Worm (Caenorhabditis elegans) whole organism, mixed stage, embryonic: ENCODE results near the gene dpf-4.

Experiments
- blmp-1 ChIP-seq: fragments of 150-350 bp; optimal IDR thresholded peaks from 2 replicates; lab custom pipeline; 2014; ENCODE audit warnings: missing biosample characterization, missing genetic modification characterization
- ceh-43 ChIP-seq: fragments of 200-800 bp; sonication (Bioruptor generic); optimal IDR thresholded peaks from 2 replicates; lab custom pipeline; 2018; ENCODE audit warnings: mild to moderate bottlenecking, missing genetic modification characterization, moderate library complexity, missing compliant biosample characterization
- ceh-83 ChIP-seq: fragments of 200-800 bp; sonication (Bioruptor generic); optimal IDR thresholded peaks from 2 replicates; lab custom pipeline; 2018; ENCODE audit warnings: mild to moderate bottlenecking, missing genetic modification characterization, missing compliant biosample characterization
- ces-1 ChIP-seq: fragments of 150-350 bp; optimal IDR thresholded peaks from 2 replicates; lab custom pipeline; 2014; ENCODE audit warnings: missing biosample characterization, missing genetic modification reagents, missing genetic modification characterization
- elt-1 ChIP-seq: sonication (generic microtip); optimal IDR thresholded peaks from 2 replicates; lab custom pipeline; 2017; ENCODE audit warnings: missing genetic modification characterization, mild to moderate bottlenecking, missing compliant biosample characterization, antibody characterized with exemption, moderate library complexity, borderline replicate concordance; ENCODE audit not compliant: insufficient read depth
- elt-3 ChIP-seq: fragments of 150-350 bp; optimal IDR thresholded peaks from 2 replicates; lab custom pipeline; 2014; ENCODE audit warnings: missing biosample characterization, missing genetic modification characterization
- flh-1 ChIP-seq: fragments of 200-800 bp; sonication (Bioruptor generic); optimal IDR thresholded peaks from 2 replicates; lab custom pipeline; 2018; ENCODE audit warnings: mild to moderate bottlenecking, missing genetic modification characterization, moderate library complexity, missing compliant biosample characterization
- hlh-1 ChIP-seq: fragments of 150-350 bp; optimal IDR thresholded peaks from 2 replicates; lab custom pipeline; 2014; ENCODE audit warnings: missing biosample characterization, missing genetic modification reagents, missing genetic modification characterization
- lin-13 ChIP-seq: fragments of 150-350 bp; optimal IDR thresholded peaks from 2 replicates; lab custom pipeline; 2014; ENCODE audit warnings: missing biosample characterization, missing genetic modification characterization
- lsy-2 ChIP-seq: fragments of 150-350 bp; optimal IDR thresholded peaks from 2 replicates; lab custom pipeline; 2014; ENCODE audit warnings: missing biosample characterization, missing genetic modification characterization
- mab-5 ChIP-seq: fragments of 150-350 bp; optimal IDR thresholded peaks from 2 replicates; lab custom pipeline; 2014; ENCODE audit warnings: missing biosample characterization, missing genetic modification characterization
- mls-2 ChIP-seq: sonication (generic microtip); optimal IDR thresholded peaks from 2 replicates; lab custom pipeline; 2016; ENCODE audit warnings: mild to moderate bottlenecking, missing genetic modification characterization, moderate library complexity, missing compliant biosample characterization
- nhr-12 ChIP-seq: fragments of 150-350 bp; optimal IDR thresholded peaks from 2 replicates; lab custom pipeline; 2014; ENCODE audit warnings: missing biosample characterization, missing genetic modification characterization
- nhr-237 ChIP-seq: fragments of 150-350 bp; optimal IDR thresholded peaks from 2 replicates; lab custom pipeline; 2014; ENCODE audit warnings: missing biosample characterization, missing genetic modification characterization
- nhr-76 ChIP-seq: sonication (generic microtip); optimal IDR thresholded peaks from 2 replicates; lab custom pipeline; 2017; ENCODE audit warnings: missing biosample characterization, missing genetic modification characterization
- pha-4 ChIP-seq: fragments of 150-350 bp; optimal IDR thresholded peaks from 2 replicates; lab custom pipeline; 2018; ENCODE audit warnings: missing biosample characterization, missing genetic modification reagents, missing genetic modification characterization
- sem-2 ChIP-seq: fragments of 200-800 bp; sonication (Bioruptor generic); optimal IDR thresholded peaks from 2 replicates; lab custom pipeline; 2018; ENCODE audit warnings: mild to moderate bottlenecking, missing genetic modification characterization, missing compliant biosample characterization
- snpc-4 ChIP-seq: fragments of 150-350 bp; optimal IDR thresholded peaks from 2 replicates; lab custom pipeline; 2014; ENCODE audit warnings: missing biosample characterization, missing genetic modification characterization
- sptf-1 ChIP-seq: sonication (generic microtip); optimal IDR thresholded peaks from 2 replicates; lab custom pipeline; 2017; ENCODE audit warnings: mild to moderate bottlenecking, missing genetic modification characterization, moderate library complexity, missing compliant biosample characterization
- tbx-8 ChIP-seq: fragments of 200-800 bp; sonication (Bioruptor generic); optimal IDR thresholded peaks from 2 replicates; lab custom pipeline; 2018; ENCODE audit warnings: mild to moderate bottlenecking, missing genetic modification characterization, moderate library complexity, missing compliant biosample characterization
- unc-120 ChIP-seq: sonication (generic microtip); optimal IDR thresholded peaks from 2 replicates; lab custom pipeline; 2017; ENCODE audit warnings: missing genetic modification characterization, missing compliant biosample characterization; ENCODE audit not compliant: poor library complexity, severe bottlenecking
- unc-62 ChIP-seq: fragments of 150-350 bp; optimal IDR thresholded peaks from 2 replicates; lab custom pipeline; 2014; ENCODE audit warnings: missing biosample characterization, missing genetic modification reagents, missing genetic modification characterization
- ztf-11 ChIP-seq: fragments of 150-350 bp; optimal IDR thresholded peaks from 2 replicates; lab custom pipeline; 2014; ENCODE audit warnings: missing biosample characterization, missing genetic modification characterization

dpf-4 gene

ce11 chrIII:5832442-5832841 lies 26.7 kb upstream of the dpf-4 start:
- TF ChIP-seq ztf-11 (tag; lab: Kevin White, UChicago) (no peak), ceh-43 (no peak), flh-1 (GFP tag; lab: Kevin White, UChicago) (no peak), snpc-4 (tag; lab: Kevin White, UChicago) (no peak), lsy-2 (tag; lab: Kevin White, UChicago) (no peak), mab-5 (tag; lab: Kevin White, UChicago) (no peak), mls-2 (tag; lab: Kevin White, UChicago) (no peak)
- TF ChIP-seq, all 35 proteins: peak for 0

- TF ChIP-seq mls-2 (tag; lab: Kevin White, UChicago) (no peak), ceh-83 (no peak)
Measured at ce11 chrIII:5833376-5833775, 25.7 kb upstream of the dpf-4 start, which contains the start of the genes R12B2.13 and mdt-15. Gene R12B2.13 (minus strand): TSS chrIII:5833476. Gene mdt-15 (minus strand): TSS chrIII:5833751.

ce11 chrIII:5834053-5834452 lies 25.1 kb upstream of the dpf-4 start, which contains the start of gene R12B2.6:
Gene R12B2.6 (minus strand): TSS chrIII:5834153.
- TF ChIP-seq flh-1 (GFP tag; lab: Kevin White, UChicago) = no peak
- no peak for TF ChIP-seq ceh-43
- TF ChIP-seq elt-3 (tag; lab: Kevin White, UChicago) = no peak
- no peak for TF ChIP-seq mls-2 (tag; lab: Kevin White, UChicago)
- TF ChIP-seq blmp-1 (tag; lab: Kevin White, UChicago) = no peak
- TF ChIP-seq lin-13 (tag; lab: Kevin White, UChicago) = no peak
- no peak for TF ChIP-seq pha-4
- no peak for TF ChIP-seq unc-120
- no peak for TF ChIP-seq sem-2 (GFP tag; lab: Kevin White, UChicago)
- TF ChIP-seq nhr-12 (tag; lab: Kevin White, UChicago) = no peak
- TF ChIP-seq nhr-237 (tag; lab: Kevin White, UChicago) = no peak
- TF ChIP-seq tbx-8 (GFP tag; lab: Kevin White, UChicago) = no peak
- no peak for TF ChIP-seq lsy-2 (tag; lab: Kevin White, UChicago)

ce11 chrIII:5834663-5835062 lies 24.4 kb upstream of the dpf-4 start:
- TF ChIP-seq ces-1 = peak; percentile 54
- TF ChIP-seq nhr-76 (tag; lab: Kevin White, UChicago) = no peak

DNA sequence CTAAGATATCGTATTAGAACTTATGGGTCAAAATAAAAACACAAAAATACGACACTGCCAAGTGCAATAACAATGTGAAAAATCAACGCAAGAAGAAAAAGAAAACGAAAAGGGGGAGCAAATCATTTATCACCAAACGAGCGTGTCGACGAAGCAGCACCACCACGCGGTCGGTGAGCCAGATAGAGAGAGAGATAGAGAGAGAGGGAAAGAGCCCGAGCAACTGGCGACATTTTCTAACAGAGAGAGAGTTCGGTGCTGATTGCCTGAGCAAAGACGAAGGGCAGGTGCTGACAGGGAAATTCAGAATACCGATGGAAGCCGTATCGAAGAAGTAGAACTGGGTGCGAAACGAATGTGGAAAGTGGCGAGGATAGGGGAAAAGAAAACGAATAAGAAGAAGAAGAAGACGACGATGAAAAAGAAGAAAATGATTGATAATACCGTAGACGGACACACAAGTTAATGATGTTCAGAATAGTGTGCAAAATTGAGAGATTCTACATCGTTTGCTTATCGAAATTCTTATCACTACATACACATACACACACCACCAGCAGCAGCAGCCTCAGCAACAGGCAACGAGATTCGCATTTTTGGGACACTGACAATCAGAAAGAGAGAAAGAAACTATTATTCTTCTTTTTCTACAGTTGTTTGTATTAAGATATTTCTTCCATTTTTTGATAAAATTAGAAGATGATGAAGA lies 23.8 kb upstream of the dpf-4 start:
- TF ChIP-seq elt-3 (tag; lab: Kevin White, UChicago) = peak; percentile 10
- TF ChIP-seq nhr-12 (tag; lab: Kevin White, UChicago) = no peak
- peak; percentile 88 for TF ChIP-seq hlh-1
- peak; percentile 53 for TF ChIP-seq unc-120

DNA sequence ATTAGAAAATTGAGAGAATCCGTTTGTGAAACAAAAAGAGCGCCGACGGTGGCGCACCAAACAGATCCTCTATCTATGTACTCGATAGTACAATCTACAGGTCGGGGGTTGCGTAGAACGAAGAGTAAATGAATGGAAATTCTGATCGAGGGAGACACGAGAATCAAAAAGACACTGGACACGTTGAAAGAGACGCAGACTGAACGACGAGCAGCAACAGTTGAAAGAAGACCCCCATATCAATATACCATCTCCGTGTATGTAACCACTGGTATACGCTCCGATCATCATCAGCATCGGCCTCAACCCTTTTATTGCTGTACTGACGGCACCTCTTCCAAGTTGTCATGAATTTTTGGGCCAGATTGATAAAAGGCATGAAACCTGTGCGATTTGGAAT lies 22.8 kb upstream of the dpf-4 start:
- peak; percentile 6 for TF ChIP-seq elt-1 (tag; lab: Kevin White, UChicago)
- TF ChIP-seq flh-1 (GFP tag; lab: Kevin White, UChicago) = no peak

- TF ChIP-seq nhr-237 (tag; lab: Kevin White, UChicago) = peak; percentile 27
- TF ChIP-seq lsy-2 (tag; lab: Kevin White, UChicago) = no peak
- TF ChIP-seq unc-62 (GFP tag; lab: Kevin White, UChicago) = no peak
- no peak for TF ChIP-seq blmp-1 (tag; lab: Kevin White, UChicago)
- TF ChIP-seq elt-3 (tag; lab: Kevin White, UChicago) = no peak
- TF ChIP-seq mls-2 (tag; lab: Kevin White, UChicago) = no peak
- no peak for TF ChIP-seq flh-1 (GFP tag; lab: Kevin White, UChicago)
- peak; percentile 21 for TF ChIP-seq sptf-1 (tag; lab: Kevin White, UChicago)
Measured at ce11 chrIII:5836816-5837215, 22.3 kb upstream of the dpf-4 start, which contains the start of gene W04D12.1. Gene W04D12.1 (plus strand): TSS chrIII:5836926.
